Worm (Caenorhabditis elegans) whole organism, young adult: ENCODE data around the gene R04E5.9.

Experiments used
- B0336.3 ChIP-seq: fragments of 200-800 bp; sonication (Bioruptor generic); IDR thresholded peaks from 2 replicates; pipeline ENCODE4 v1.3.6; 2022; ENCODE audit warnings: missing genetic modification characterization, missing compliant biosample characterization
- C06A6.2 ChIP-seq: fragments of 200-800 bp; sonication (Bioruptor generic); conservative IDR thresholded peaks from 2 replicates; pipeline ENCODE4 v1.3.6; 2022; ENCODE audit warnings: missing genetic modification characterization, missing compliant biosample characterization
- C17E4.6 ChIP-seq: fragments of 200-800 bp; sonication (Bioruptor generic); IDR thresholded peaks from 2 replicates; pipeline ENCODE4 v1.3.6; 2022; ENCODE audit warnings: missing genetic modification reagents, missing genetic modification characterization, missing compliant biosample characterization
- F39B2.1 ChIP-seq: fragments of 200-800 bp; sonication (Bioruptor generic); IDR thresholded peaks from 2 replicates; pipeline ENCODE4 v1.3.6; 2022; ENCODE audit warnings: missing genetic modification reagents, missing genetic modification characterization, missing compliant biosample characterization
- F52B5.7 ChIP-seq: sonication (generic microtip); optimal IDR thresholded peaks from 2 replicates; lab custom pipeline; 2016; ENCODE audit warnings: mild to moderate bottlenecking, missing genetic modification characterization, missing compliant biosample characterization
- F55B11.4 ChIP-seq: sonication (generic microtip); optimal IDR thresholded peaks from 2 replicates; lab custom pipeline; 2016; ENCODE audit warnings: missing compliant biosample characterization, missing genetic modification characterization, borderline replicate concordance; ENCODE audit not compliant: insufficient read depth
- T26A5.8 ChIP-seq: sonication (generic microtip); optimal IDR thresholded peaks from 2 replicates; lab custom pipeline; 2016; ENCODE audit warnings: missing genetic modification characterization, missing compliant biosample characterization
- Y56A3A.18 ChIP-seq: fragments of 200-800 bp; sonication (Bioruptor generic); IDR thresholded peaks from 2 replicates; pipeline ENCODE4 v1.3.6; 2022; ENCODE audit warnings: missing genetic modification reagents, missing genetic modification characterization, missing compliant biosample characterization
- aptf-2 ChIP-seq: fragments of 200-800 bp; sonication (Bioruptor generic); conservative IDR thresholded peaks from 2 replicates; pipeline ENCODE4 v1.3.6; 2022; ENCODE audit warnings: missing genetic modification reagents, missing genetic modification characterization, missing compliant biosample characterization
- aptf-3 ChIP-seq: fragments of 200-800 bp; sonication (Bioruptor generic); IDR thresholded peaks from 2 replicates; pipeline ENCODE4 v1.3.6; 2022; ENCODE audit warnings: missing genetic modification characterization, missing compliant biosample characterization
- atf-7 ChIP-seq: sonication (generic microtip); optimal IDR thresholded peaks from 2 replicates; lab custom pipeline; 2017; ENCODE audit warnings: mild to moderate bottlenecking, missing genetic modification characterization, missing compliant biosample characterization
- athp-1 ChIP-seq: sonication (generic microtip); optimal IDR thresholded peaks from 2 replicates; lab custom pipeline; 2017; ENCODE audit warnings: mild to moderate bottlenecking, missing genetic modification characterization, missing compliant biosample characterization
- attf-5 ChIP-seq: fragments of 200-800 bp; sonication (Bioruptor generic); optimal IDR thresholded peaks from 2 replicates; lab custom pipeline; 2018; ENCODE audit warnings: mild to moderate bottlenecking, missing genetic modification characterization, missing compliant biosample characterization
- ccch-3 ChIP-seq: fragments of 200-800 bp; sonication (Bioruptor generic); optimal IDR thresholded peaks from 2 replicates; lab custom pipeline; 2018; ENCODE audit warnings: mild to moderate bottlenecking, missing genetic modification characterization, missing compliant biosample characterization
- cebp-2 ChIP-seq: fragments of 200-800 bp; sonication (Bioruptor generic); IDR thresholded peaks from 2 replicates; pipeline ENCODE4 v1.3.6; 2022; ENCODE audit warnings: missing genetic modification characterization, missing compliant biosample characterization
- ceh-40 ChIP-seq: fragments of 200-800 bp; sonication (Bioruptor generic); IDR thresholded peaks from 2 replicates; pipeline ENCODE4 v1.3.6; 2022; ENCODE audit warnings: missing genetic modification characterization, missing compliant biosample characterization
- chd-7 ChIP-seq: sonication (generic microtip); optimal IDR thresholded peaks from 2 replicates; lab custom pipeline; 2016; ENCODE audit warnings: mild to moderate bottlenecking, missing genetic modification characterization, moderate library complexity, missing compliant biosample characterization
- egl-44 ChIP-seq: fragments of 200-800 bp; sonication (Bioruptor generic); IDR thresholded peaks from 2 replicates; pipeline ENCODE4 v1.3.6; 2022; ENCODE audit warnings: missing genetic modification reagents, missing genetic modification characterization, missing compliant biosample characterization
- ekl-4 ChIP-seq: fragments of 200-800 bp; sonication (Bioruptor generic); IDR thresholded peaks from 2 replicates; pipeline ENCODE4 v1.3.6; 2022; ENCODE audit warnings: missing genetic modification reagents, missing genetic modification characterization, missing compliant biosample characterization
- fkh-3 ChIP-seq: sonication (generic microtip); optimal IDR thresholded peaks from 2 replicates; lab custom pipeline; 2016; ENCODE audit warnings: mild to moderate bottlenecking, missing genetic modification characterization, missing compliant biosample characterization
- gei-17 ChIP-seq: fragments of 200-800 bp; sonication (Bioruptor generic); optimal IDR thresholded peaks from 2 replicates; lab custom pipeline; 2018; ENCODE audit warnings: mild to moderate bottlenecking, missing genetic modification characterization, missing compliant biosample characterization
- hlh-12 ChIP-seq: sonication (generic microtip); optimal IDR thresholded peaks from 2 replicates; lab custom pipeline; 2016; ENCODE audit warnings: missing genetic modification characterization, missing compliant biosample characterization
- hmg-1.2 ChIP-seq: fragments of 200-800 bp; sonication (Bioruptor generic); IDR thresholded peaks from 2 replicates; pipeline ENCODE4 v1.3.6; 2022; ENCODE audit warnings: missing genetic modification reagents, missing genetic modification characterization, missing compliant biosample characterization
- hsf-1 ChIP-seq: fragments of 200-800 bp; sonication (Bioruptor generic); IDR thresholded peaks from 2 replicates; pipeline ENCODE4 v1.3.6; 2022; ENCODE audit warnings: missing genetic modification reagents, missing genetic modification characterization, missing compliant biosample characterization
- let-526 ChIP-seq: fragments of 200-800 bp; sonication (Bioruptor generic); IDR thresholded peaks from 2 replicates; pipeline ENCODE4 v1.3.6; 2022; ENCODE audit warnings: missing genetic modification reagents, missing genetic modification characterization, missing compliant biosample characterization
- let-607 ChIP-seq, 2 experiments: fragments of 200-800 bp in 1 of 2; sonication (Bioruptor generic) in 1 of 2; sonication (generic microtip) in 1 of 2; optimal IDR thresholded peaks; 2 replicates each; lab custom pipeline; 2016 to 2018; ENCODE audit warnings: mild to moderate bottlenecking in 2 of 2, missing compliant biosample characterization in 2 of 2, missing genetic modification characterization in 2 of 2, moderate library complexity in 2 of 2, missing genotype in 1 of 2
- lin-26 ChIP-seq: fragments of 200-800 bp; sonication (Bioruptor generic); IDR thresholded peaks from 2 replicates; pipeline ENCODE4 v1.3.6; 2022; ENCODE audit warnings: missing genetic modification reagents, missing genetic modification characterization, missing compliant biosample characterization
- lsy-27 ChIP-seq: sonication (generic microtip); optimal IDR thresholded peaks from 2 replicates; lab custom pipeline; 2017; ENCODE audit warnings: missing genetic modification characterization, mild to moderate bottlenecking, missing compliant biosample characterization, antibody characterized with exemption, missing genotype, borderline replicate concordance; ENCODE audit not compliant: insufficient read depth
- madf-3 ChIP-seq: fragments of 200-800 bp; sonication (Bioruptor generic); IDR thresholded peaks from 2 replicates; pipeline ENCODE4 v1.3.6; 2022; ENCODE audit warnings: missing genetic modification reagents, missing genetic modification characterization, missing compliant biosample characterization
- madf-8 ChIP-seq: fragments of 200-800 bp; sonication (Bioruptor generic); conservative IDR thresholded peaks from 2 replicates; pipeline ENCODE4 v1.3.6; 2022; ENCODE audit warnings: missing genetic modification reagents, missing genetic modification characterization, missing compliant biosample characterization
- mcd-1 ChIP-seq: fragments of 200-800 bp; sonication (Bioruptor generic); IDR thresholded peaks from 2 replicates; pipeline ENCODE4 v1.3.6; 2022; ENCODE audit warnings: missing genetic modification reagents, missing genetic modification characterization, missing compliant biosample characterization
- mel-28 ChIP-seq: sonication (generic microtip); optimal IDR thresholded peaks from 2 replicates; lab custom pipeline; 2016; ENCODE audit warnings: borderline replicate concordance, mild to moderate bottlenecking, missing genetic modification characterization, missing compliant biosample characterization
- mes-4 ChIP-seq: sonication (generic microtip); optimal IDR thresholded peaks from 2 replicates; lab custom pipeline; 2016; ENCODE audit warnings: missing genotype, missing genetic modification characterization, missing compliant biosample characterization
- mxl-1 ChIP-seq: sonication (generic microtip); optimal IDR thresholded peaks from 2 replicates; lab custom pipeline; 2016; ENCODE audit warnings: missing genetic modification characterization, missing compliant biosample characterization
- pbrm-1 ChIP-seq: fragments of 200-800 bp; sonication (Bioruptor generic); IDR thresholded peaks from 2 replicates; pipeline ENCODE4 v1.3.6; 2022; ENCODE audit warnings: missing genetic modification reagents, missing genetic modification characterization, missing compliant biosample characterization
- pha-4 ChIP-seq: fragments of 150-350 bp; sonication (generic microtip); optimal IDR thresholded peaks from 2 replicates; lab custom pipeline; 2014; ENCODE audit warnings: missing biosample characterization, missing genetic modification reagents, missing genetic modification characterization
- sdz-38 ChIP-seq: sonication (generic microtip); optimal IDR thresholded peaks from 2 replicates; lab custom pipeline; 2016; ENCODE audit warnings: missing genotype, missing genetic modification characterization, missing compliant biosample characterization
- snpc-1.1 ChIP-seq: sonication (generic microtip); optimal IDR thresholded peaks from 2 replicates; lab custom pipeline; 2017; ENCODE audit warnings: missing genetic modification characterization, mild to moderate bottlenecking, missing compliant biosample characterization, antibody characterized with exemption, moderate library complexity, missing genotype, missing genetic modification reagents; ENCODE audit not compliant: insufficient read depth
- snpc-1.3 ChIP-seq: sonication (generic microtip); optimal IDR thresholded peaks from 2 replicates; lab custom pipeline; 2017; ENCODE audit warnings: missing genetic modification characterization, mild to moderate bottlenecking, missing compliant biosample characterization, antibody characterized with exemption, moderate library complexity, missing genotype, missing genetic modification reagents; ENCODE audit not compliant: insufficient read depth
- snpc-3.4 ChIP-seq: sonication (generic microtip); optimal IDR thresholded peaks from 2 replicates; lab custom pipeline; 2017; ENCODE audit warnings: missing genetic modification characterization, mild to moderate bottlenecking, missing compliant biosample characterization, antibody characterized with exemption, moderate library complexity, missing genotype, missing genetic modification reagents
- somi-1 ChIP-seq: fragments of 200-800 bp; sonication (Bioruptor generic); optimal IDR thresholded peaks from 2 replicates; lab custom pipeline; 2018; ENCODE audit warnings: mild to moderate bottlenecking, missing genetic modification characterization, missing compliant biosample characterization
- unc-62 ChIP-seq: fragments of 150-350 bp; optimal IDR thresholded peaks from 2 replicates; lab custom pipeline; 2014; ENCODE audit warnings: missing biosample characterization, missing genetic modification reagents, missing genetic modification characterization
- xnd-1 ChIP-seq: sonication (generic microtip); optimal IDR thresholded peaks from 2 replicates; lab custom pipeline; 2016; ENCODE audit warnings: missing genotype, missing genetic modification reagents, missing genetic modification characterization, missing compliant biosample characterization
- ztf-28 ChIP-seq: fragments of 200-800 bp; sonication (Bioruptor generic); IDR thresholded peaks from 2 replicates; pipeline ENCODE4 v1.3.6; 2022; ENCODE audit warnings: missing genetic modification reagents, missing genetic modification characterization, missing compliant biosample characterization

The R04E5.9 gene

DNA sequence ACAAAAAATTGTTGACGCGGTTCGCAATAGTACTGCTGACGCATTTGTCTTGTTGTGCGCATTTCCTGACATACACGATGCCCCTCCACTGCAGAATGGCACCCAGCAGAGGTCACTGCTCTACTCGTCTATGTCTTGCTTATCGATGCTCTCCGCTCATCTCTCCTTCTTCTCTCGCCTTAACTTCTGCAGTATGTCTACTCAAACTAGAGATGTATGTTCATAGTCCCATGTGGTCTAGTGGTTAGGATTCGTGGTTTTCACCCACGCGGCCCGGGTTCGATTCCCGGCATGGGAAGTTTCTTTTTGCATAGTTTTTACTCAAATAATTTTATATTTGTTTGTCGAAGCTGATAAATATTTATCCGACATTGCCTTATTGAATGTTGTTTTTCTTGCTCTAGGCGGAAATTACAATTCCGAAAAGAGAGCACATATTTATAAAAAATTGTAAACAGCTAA is 25.0 kb upstream of the R04E5.9 start, which contains the start of gene C28G1.2 (continued):
- TF ChIP-seq ekl-4 (GFP tag; lab: Robert Waterston, UW): peak; percentile 91; the same call in 1 of the 2 replicates
- TF ChIP-seq ccch-3: peak; percentile 75
- TF ChIP-seq aptf-2: 0 out of 2 replicates have a peak, but pooled peaks have one; percentile 53
- TF ChIP-seq mxl-1: peak; percentile 63
- TF ChIP-seq C17E4.6 (GFP tag; lab: Robert Waterston, UW): 0 out of 2 replicates have a peak, but pooled peaks have one; percentile 39
- TF ChIP-seq hmg-1.2 (GFP tag; lab: Robert Waterston, UW): peak; percentile 90
- TF ChIP-seq pha-4 (tag; lab: Kevin White, UChicago): no peak
- peak; percentile 76; the same call in 1 of the 2 replicates for TF ChIP-seq madf-3 (GFP tag; lab: Robert Waterston, UW)
- TF ChIP-seq xnd-1 (tag; lab: Kevin White, UChicago): no peak
- TF ChIP-seq cebp-2 (GFP tag; lab: Robert Waterston, UW): peak; percentile 89
- TF ChIP-seq C06A6.2 (GFP tag; lab: Robert Waterston, UW): peak; percentile 71
- peak; percentile 34 for TF ChIP-seq snpc-1.1
- 0 out of 2 replicates have a peak, but pooled peaks have one; percentile 25 for TF ChIP-seq madf-8 (GFP tag; lab: Robert Waterston, UW)
- peak; percentile 86 for TF ChIP-seq somi-1 (GFP tag; lab: Kevin White, UChicago)
- TF ChIP-seq fkh-3 (tag; lab: Kevin White, UChicago): peak; percentile 70
- peak; percentile 91 for TF ChIP-seq ceh-40 (GFP tag; lab: Robert Waterston, UW)
- no peak; the same call in 1 of the 2 replicates for TF ChIP-seq mcd-1 (GFP tag; lab: Robert Waterston, UW)
- TF ChIP-seq athp-1 (tag; lab: Kevin White, UChicago): peak; percentile 86
- peak; percentile 94 for TF ChIP-seq egl-44
- peak; percentile 67 for TF ChIP-seq mel-28
- TF ChIP-seq hsf-1 (GFP tag; lab: Robert Waterston, UW): no peak
- peak; percentile 94 for TF ChIP-seq Y56A3A.18 (GFP tag; lab: Robert Waterston, UW)
- peak; percentile 62; the same call in 1 of the 2 replicates for TF ChIP-seq ztf-28 (GFP tag; lab: Robert Waterston, UW)
- TF ChIP-seq lin-26: peak; percentile 99
- peak; percentile 92 for TF ChIP-seq snpc-1.3
- peak; percentile 93 for TF ChIP-seq mes-4
- peak; percentile 92 for TF ChIP-seq T26A5.8
- TF ChIP-seq unc-62: no peak
- peak; percentile 88 for TF ChIP-seq F52B5.7 (tag; lab: Kevin White, UChicago)
- peak; percentile 72 to 84 for TF ChIP-seq let-607 (tag; optimal IDR thresholded peaks at IDR 0.05; lab: Kevin White, UChicago)
- peak; percentile 79 for TF ChIP-seq lsy-27 (tag; lab: Kevin White, UChicago)
- TF ChIP-seq F39B2.1 (GFP tag; lab: Robert Waterston, UW): 0 out of 2 replicates have a peak, but pooled peaks have one; percentile 50
- TF ChIP-seq snpc-3.4 (tag; lab: Kevin White, UChicago): peak; percentile 52
- peak; percentile 91 for TF ChIP-seq attf-5 (GFP tag; lab: Kevin White, UChicago)
- peak; percentile 94 for TF ChIP-seq pbrm-1 (GFP tag; lab: Robert Waterston, UW)
- TF ChIP-seq hlh-12 (tag; lab: Kevin White, UChicago): peak; percentile 79
- TF ChIP-seq aptf-3 (GFP tag; lab: Robert Waterston, UW): peak; percentile 94; the same call in 1 of the 2 replicates
- TF ChIP-seq let-526 (GFP tag; lab: Robert Waterston, UW): peak; percentile 76; the same call in 1 of the 2 replicates
- peak; percentile 95 for TF ChIP-seq chd-7 (tag; lab: Kevin White, UChicago)
- TF ChIP-seq gei-17 (GFP tag; lab: Kevin White, UChicago): peak; percentile 88
- TF ChIP-seq atf-7 (tag; lab: Kevin White, UChicago): peak; percentile 89
- TF ChIP-seq sdz-38: no peak
- TF ChIP-seq B0336.3 (GFP tag; lab: Robert Waterston, UW): peak; percentile 90
- no peak for TF ChIP-seq F55B11.4 (tag; lab: Kevin White, UChicago)
